Fruit fly (Drosophila melanogaster) whole organism, embryonic: Measurements from ENCODE around the gene Nab2.

Experiments
- Adf1 ChIP-seq: fragments of 200-800 bp; sonication (Bioruptor generic); IDR thresholded peaks from 2 replicates; pipeline ENCODE4 v1.3.6; 2022; ENCODE audit warnings: missing biosample characterization, missing genetic modification characterization
- Bgb ChIP-seq: fragments of 200-800 bp; sonication (Bioruptor generic); IDR thresholded peaks from 2 replicates; pipeline ENCODE4 v1.3.6; 2022; ENCODE audit warnings: missing biosample characterization, missing genetic modification characterization; ENCODE audit not compliant: partially characterized antibody
- CG10565 ChIP-seq: fragments of 200-800 bp; sonication (Bioruptor generic); optimal IDR thresholded peaks from 3 replicates; lab custom pipeline; 2016; ENCODE audit warnings: missing biosample characterization, mild to moderate bottlenecking, missing genetic modification characterization
- CG11695 ChIP-seq: fragments of 200-800 bp; sonication (Bioruptor generic); IDR thresholded peaks from 3 replicates; pipeline ENCODE4 v1.3.6; 2022; ENCODE audit warnings: missing biosample characterization, missing genetic modification characterization
- CG12219 ChIP-seq: fragments of 200-800 bp; sonication (Bioruptor generic); optimal IDR thresholded peaks from 3 replicates; lab custom pipeline; 2018; ENCODE audit warnings: missing biosample characterization, mild to moderate bottlenecking, missing genetic modification characterization
- CG12236 ChIP-seq: fragments of 200-800 bp; sonication (Bioruptor generic); optimal IDR thresholded peaks from 2 replicates; lab custom pipeline; 2016; ENCODE audit warnings: missing biosample characterization, missing genetic modification characterization
- CG1233 ChIP-seq: fragments of 200-800 bp; sonication (Bioruptor generic); optimal IDR thresholded peaks from 4 replicates; lab custom pipeline; 2018; ENCODE audit warnings: missing biosample characterization, mild to moderate bottlenecking, missing genetic modification characterization
- CG14710 ChIP-seq: fragments of 200-800 bp; sonication (Bioruptor generic); optimal IDR thresholded peaks from 3 replicates; lab custom pipeline; 2019; ENCODE audit warnings: missing biosample characterization, mild to moderate bottlenecking, missing genetic modification characterization, moderate library complexity
- CG14860 ChIP-seq: fragments of 200-800 bp; sonication (Bioruptor generic); IDR thresholded peaks from 3 replicates; pipeline ENCODE4 v1.3.6; 2022; ENCODE audit warnings: missing biosample characterization, missing genetic modification characterization; ENCODE audit not compliant: partially characterized antibody
- CG15479 ChIP-seq: fragments of 200-800 bp; sonication (Bioruptor generic); optimal IDR thresholded peaks from 3 replicates; lab custom pipeline; 2019; ENCODE audit warnings: missing biosample characterization, mild to moderate bottlenecking, missing genetic modification characterization, moderate library complexity
- CG1792 ChIP-seq: fragments of 200-800 bp; sonication (Bioruptor generic); optimal IDR thresholded peaks from 2 replicates; lab custom pipeline; 2016; ENCODE audit warnings: missing biosample characterization, missing genetic modification characterization
- CG2199 ChIP-seq: fragments of 200-800 bp; sonication (Bioruptor generic); IDR thresholded peaks from 3 replicates; pipeline ENCODE4 v1.3.6; 2022; ENCODE audit warnings: missing biosample characterization, missing genetic modification characterization
- CG30020 ChIP-seq: fragments of 200-800 bp; optimal IDR thresholded peaks from 2 replicates; lab custom pipeline; 2019; ENCODE audit warnings: missing biosample characterization, mild to moderate bottlenecking, missing genetic modification characterization, moderate library complexity
- CG6654 ChIP-seq: fragments of 200-800 bp; sonication (Bioruptor generic); optimal IDR thresholded peaks from 2 replicates; lab custom pipeline; 2017; ENCODE audit warnings: missing biosample characterization, mild to moderate bottlenecking, missing genetic modification characterization
- CG7357 ChIP-seq: fragments of 200-800 bp; sonication (Bioruptor generic); IDR thresholded peaks from 3 replicates; pipeline ENCODE4 v1.3.6; 2022; ENCODE audit warnings: missing biosample characterization, missing genetic modification characterization
- CG7556 ChIP-seq: fragments of 200-800 bp; sonication (Bioruptor generic); optimal IDR thresholded peaks from 2 replicates; lab custom pipeline; 2017; ENCODE audit warnings: missing biosample characterization, mild to moderate bottlenecking, missing genetic modification characterization
- CG7963 ChIP-seq: fragments of 200-800 bp; sonication (Bioruptor generic); IDR thresholded peaks from 3 replicates; pipeline ENCODE4 v1.3.6; 2022; ENCODE audit warnings: missing biosample characterization, missing genetic modification characterization; ENCODE audit not compliant: partially characterized antibody
- CG8924 ChIP-seq: fragments of 200-800 bp; optimal IDR thresholded peaks from 3 replicates; lab custom pipeline; 2019; ENCODE audit warnings: missing biosample characterization, mild to moderate bottlenecking, missing genetic modification characterization, moderate library complexity
- D ChIP-seq, 2 experiments: fragments of 200-800 bp in 1 of 2; fragments of >200 bp in 1 of 2; sonication (Bioruptor generic) in 1 of 2; optimal IDR thresholded peaks; 2 replicates in 1 of 2; 3 replicates in 1 of 2; lab custom pipeline; 2017; ENCODE audit warnings: mild to moderate bottlenecking in 1 of 2, missing biosample characterization in 1 of 2, missing genetic modification characterization in 1 of 2, missing genetic modification reagents in 1 of 2
- Dref ChIP-seq: fragments of 200-800 bp; sonication (Bioruptor generic); IDR thresholded peaks from 2 replicates; pipeline ENCODE4 v1.3.6; 2022; ENCODE audit warnings: missing biosample characterization, missing genetic modification characterization
- Gsc ChIP-seq: fragments of 200-800 bp; sonication (Bioruptor generic); IDR thresholded peaks from 2 replicates; pipeline ENCODE4 v1.3.6; 2022; ENCODE audit warnings: missing biosample characterization, missing genetic modification characterization
- Hmx ChIP-seq: fragments of 200-800 bp; sonication (Bioruptor generic); optimal IDR thresholded peaks from 2 replicates; lab custom pipeline; 2016; ENCODE audit warnings: missing biosample characterization, missing genetic modification characterization
- Hr78 ChIP-seq, 2 experiments: fragments of 200-800 bp in 1 of 2; fragments of >200 bp in 1 of 2; sonication (Bioruptor generic) in 1 of 2; optimal IDR thresholded peaks; 2 replicates each; lab custom pipeline; 2017 to 2019; ENCODE audit warnings: missing biosample characterization in 2 of 2, missing genetic modification characterization in 2 of 2, mild to moderate bottlenecking in 1 of 2, moderate library complexity in 1 of 2
- Jarid2 ChIP-seq: fragments of 200-800 bp; sonication (Bioruptor generic); optimal IDR thresholded peaks from 3 replicates; lab custom pipeline; 2017; ENCODE audit warnings: mild to moderate bottlenecking, missing biosample characterization, missing genetic modification reagents, missing genetic modification characterization
- Kr ChIP-seq: fragments of 200-800 bp; sonication (Bioruptor generic); optimal IDR thresholded peaks from 2 replicates; lab custom pipeline; 2017; ENCODE audit warnings: missing biosample characterization, mild to moderate bottlenecking, missing genetic modification characterization
- Mes4 ChIP-seq: fragments of 200-800 bp; sonication (Bioruptor generic); optimal IDR thresholded peaks from 2 replicates; lab custom pipeline; 2016; ENCODE audit warnings: missing biosample characterization, missing genetic modification characterization
- Nf-YA ChIP-seq: fragments of 200-800 bp; sonication (Bioruptor generic); IDR thresholded peaks from 2 replicates; pipeline ENCODE4 v1.3.6; 2022; ENCODE audit warnings: missing biosample characterization, missing genetic modification characterization
- Rfx ChIP-seq: fragments of 200-800 bp; sonication (Bioruptor generic); IDR thresholded peaks from 2 replicates; pipeline ENCODE4 v1.3.6; 2022; ENCODE audit warnings: missing biosample characterization, missing genetic modification characterization
- Rx ChIP-seq: fragments of 200-800 bp; sonication (Bioruptor generic); IDR thresholded peaks from 2 replicates; pipeline ENCODE4 v1.3.6; 2022; ENCODE audit warnings: missing biosample characterization, missing genetic modification characterization
- Scr ChIP-seq: fragments of 200-800 bp; sonication (Bioruptor generic); IDR thresholded peaks from 2 replicates; pipeline ENCODE4 v1.3.6; 2022; ENCODE audit warnings: missing biosample characterization, missing genetic modification characterization; ENCODE audit not compliant: partially characterized antibody
- Taf1 ChIP-seq: fragments of 200-800 bp; sonication (Bioruptor generic); IDR thresholded peaks from 2 replicates; pipeline ENCODE4 v1.3.6; 2022; ENCODE audit warnings: missing biosample characterization, missing genetic modification characterization
- Tbp ChIP-seq: fragments of >200 bp; optimal IDR thresholded peaks from 2 replicates; lab custom pipeline; 2018; ENCODE audit warnings: missing biosample characterization, missing genetic modification characterization
- ato ChIP-seq: fragments of 200-800 bp; sonication (Bioruptor generic); IDR thresholded peaks from 2 replicates; pipeline ENCODE4 v1.3.6; 2022; ENCODE audit warnings: missing biosample characterization, missing genetic modification characterization; ENCODE audit not compliant: partially characterized antibody
- br ChIP-seq: fragments of >200 bp; optimal IDR thresholded peaks from 2 replicates; lab custom pipeline; 2017
- btn ChIP-seq: fragments of 200-800 bp; sonication (Bioruptor generic); optimal IDR thresholded peaks from 2 replicates; lab custom pipeline; 2016; ENCODE audit warnings: missing biosample characterization, missing genetic modification characterization
- chn ChIP-seq: fragments of 200-800 bp; sonication (Bioruptor generic); optimal IDR thresholded peaks from 2 replicates; lab custom pipeline; 2016; ENCODE audit warnings: missing biosample characterization, missing genetic modification characterization
- fd96Cb ChIP-seq: fragments of 200-800 bp; sonication (Bioruptor generic); optimal IDR thresholded peaks from 2 replicates; lab custom pipeline; 2018; ENCODE audit warnings: missing biosample characterization, mild to moderate bottlenecking, missing genetic modification characterization, moderate library complexity
- gro ChIP-seq: fragments of 200-800 bp; sonication (Bioruptor generic); optimal IDR thresholded peaks from 2 replicates; lab custom pipeline; 2016; ENCODE audit warnings: missing biosample characterization, missing genetic modification characterization
- knrl ChIP-seq: fragments of 200-800 bp; sonication (Bioruptor generic); IDR thresholded peaks from 3 replicates; pipeline ENCODE4 v1.3.6; 2022; ENCODE audit warnings: missing biosample characterization, missing genetic modification characterization; ENCODE audit not compliant: partially characterized antibody
- maf-S ChIP-seq: fragments of 200-800 bp; sonication (Bioruptor generic); optimal IDR thresholded peaks from 2 replicates; lab custom pipeline; 2016; ENCODE audit warnings: missing biosample characterization, missing genetic modification characterization
- pb ChIP-seq: fragments of 200-800 bp; sonication (Bioruptor generic); optimal IDR thresholded peaks from 3 replicates; lab custom pipeline; 2016; ENCODE audit warnings: missing biosample characterization, missing genetic modification characterization
- peb ChIP-seq: fragments of 200-800 bp; sonication (Bioruptor generic); IDR thresholded peaks from 2 replicates; pipeline ENCODE4 v1.3.6; 2022; ENCODE audit warnings: missing biosample characterization, missing genetic modification characterization
- sisA ChIP-seq: fragments of 200-800 bp; sonication (Bioruptor generic); IDR thresholded peaks from 2 replicates; pipeline ENCODE4 v1.3.6; 2022; ENCODE audit warnings: missing biosample characterization, missing genetic modification characterization
- slp2 ChIP-seq: fragments of 200-800 bp; sonication (Bioruptor generic); optimal IDR thresholded peaks from 2 replicates; lab custom pipeline; 2016; ENCODE audit warnings: missing biosample characterization, missing genetic modification characterization
- tap ChIP-seq: fragments of 200-800 bp; optimal IDR thresholded peaks from 3 replicates; lab custom pipeline; 2019; ENCODE audit warnings: missing biosample characterization, mild to moderate bottlenecking, missing genetic modification characterization, moderate library complexity
- tio ChIP-seq: fragments of 200-800 bp; sonication (Bioruptor generic); optimal IDR thresholded peaks from 2 replicates; lab custom pipeline; 2017; ENCODE audit warnings: missing biosample characterization, missing genetic modification characterization, inconsistent platforms
- tup ChIP-seq: fragments of 200-800 bp; sonication (Bioruptor generic); optimal IDR thresholded peaks from 2 replicates; lab custom pipeline; 2016; ENCODE audit warnings: missing biosample characterization, mild to moderate bottlenecking, missing genetic modification characterization, moderate library complexity
- wek ChIP-seq: fragments of 200-800 bp; sonication (Bioruptor generic); optimal IDR thresholded peaks from 3 replicates; lab custom pipeline; 2018; ENCODE audit warnings: missing biosample characterization, mild to moderate bottlenecking, missing genetic modification characterization, moderate library complexity
- zf30C ChIP-seq: fragments of 200-800 bp; sonication (Bioruptor generic); optimal IDR thresholded peaks from 3 replicates; lab custom pipeline; 2018; ENCODE audit warnings: missing biosample characterization, mild to moderate bottlenecking, missing genetic modification characterization

Nab2 gene

DNA sequence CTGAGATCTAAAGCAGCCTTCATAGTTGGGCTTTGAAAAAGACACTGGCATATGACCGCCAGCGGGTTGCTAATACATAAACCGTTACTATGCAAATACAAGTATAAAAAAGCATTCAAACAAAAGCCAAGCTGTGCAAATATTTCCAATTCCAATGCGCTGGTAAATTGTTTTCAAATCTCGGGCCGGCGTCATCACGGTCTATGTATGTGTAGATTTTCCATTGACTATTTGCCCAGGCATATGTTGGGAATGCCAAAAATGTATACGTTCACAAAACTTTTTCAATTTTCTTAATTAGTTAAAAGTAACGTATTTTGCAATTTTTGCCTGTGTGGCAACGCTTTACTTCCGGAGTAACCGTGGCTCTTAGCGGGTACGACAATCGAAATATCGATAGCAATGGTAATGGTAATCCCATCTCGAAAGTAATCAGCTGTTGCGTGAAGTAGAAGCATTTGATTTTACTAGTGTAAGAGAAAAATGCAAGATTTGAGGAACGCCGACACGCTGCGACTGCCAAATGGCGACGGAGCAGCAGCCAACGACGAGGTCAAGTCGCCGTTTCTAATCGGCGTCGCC lies 28.4 kb downstream of the Nab2 start, which contains the start of the genes CG34290 and Uck (continued):
- peak; percentile 3 for TF ChIP-seq tio (GFP tag; lab: Kevin White, UChicago)
- TF ChIP-seq tup (GFP tag; lab: Kevin White, UChicago) = no peak
- peak; percentile 39; the same call in 1 of the 2 replicates for TF ChIP-seq Rx (GFP tag; lab: Robert Waterston, UW)
- TF ChIP-seq CG15479 (GFP tag; lab: Kevin White, UChicago) = no peak
- peak; percentile 45; the same call in 1 of the 3 replicates for TF ChIP-seq CG7963 (GFP tag; lab: Robert Waterston, UW)
- peak in 1 of 2 experiments; percentile 13 for TF ChIP-seq Hr78 (GFP tag; optimal IDR thresholded peaks at IDR 0.05; lab: Kevin White, UChicago)
- peak; percentile 72 for TF ChIP-seq CG12236 (GFP tag; lab: Kevin White, UChicago)
- peak; percentile 28 for TF ChIP-seq tap (tag; lab: Kevin White, UChicago)
- TF ChIP-seq Jarid2 (GFP tag; lab: Kevin White, UChicago) = peak; percentile 58
- TF ChIP-seq CG30020 = peak; percentile 36
- peak; percentile 53 for TF ChIP-seq CG6654 (GFP tag; lab: Kevin White, UChicago)
- TF ChIP-seq Nf-YA = 0 out of 2 replicates have a peak, but pooled peaks have one; percentile 9
- no peak for TF ChIP-seq Gsc
- peak; percentile 89 for TF ChIP-seq Dref (GFP tag; lab: Robert Waterston, UW)
- peak; percentile 69; the same call in 2 of the 3 replicates for TF ChIP-seq CG14860 (GFP tag; lab: Robert Waterston, UW)
- peak; percentile 83 for TF ChIP-seq CG12219 (GFP tag; lab: Kevin White, UChicago)
- TF ChIP-seq Scr (GFP tag; lab: Robert Waterston, UW) = peak; percentile 81
- TF ChIP-seq CG10565 = no peak
- TF ChIP-seq slp2 (GFP tag; lab: Kevin White, UChicago) = peak; percentile 74
- peak; percentile 80; the same call in 1 of the 3 replicates for TF ChIP-seq CG2199
- TF ChIP-seq br (lab: Kevin White, UChicago) = no peak
- TF ChIP-seq Mes4 (GFP tag; lab: Kevin White, UChicago) = peak; percentile 77
- TF ChIP-seq CG8924 (tag; lab: Kevin White, UChicago) = peak; percentile 34
- no peak for TF ChIP-seq Taf1
- TF ChIP-seq chn (GFP tag; lab: Kevin White, UChicago) = peak; percentile 47
- peak; percentile 81 for TF ChIP-seq wek (GFP tag; lab: Kevin White, UChicago)
- TF ChIP-seq CG7357 (GFP tag; lab: Robert Waterston, UW) = no peak
- peak; percentile 39 for TF ChIP-seq zf30C
- peak; percentile 4 for TF ChIP-seq Hmx (GFP tag; lab: Kevin White, UChicago)
- peak; percentile 61 for TF ChIP-seq CG7556
- 0 out of 2 replicates have a peak, but pooled peaks have one; percentile 15 for TF ChIP-seq peb (GFP tag; lab: Robert Waterston, UW)
- TF ChIP-seq CG1233 = peak; percentile 92
- no peak for TF ChIP-seq sisA (GFP tag; lab: Robert Waterston, UW)
- peak; percentile 89 for TF ChIP-seq Rfx (GFP tag; lab: Robert Waterston, UW)
- TF ChIP-seq Tbp (GFP tag; lab: Kevin White, UChicago) = no peak
- no peak for TF ChIP-seq Kr (GFP tag; lab: Kevin White, UChicago)
- peak; percentile 85 for TF ChIP-seq pb (GFP tag; lab: Kevin White, UChicago)
- peak; percentile 54 for TF ChIP-seq maf-S (GFP tag; lab: Kevin White, UChicago)
- peak; percentile 44; the same call in 1 of the 3 replicates for TF ChIP-seq CG11695 (GFP tag; lab: Robert Waterston, UW)
- TF ChIP-seq btn = peak; percentile 32
- TF ChIP-seq Bgb = peak; percentile 86
- peak; percentile 36; the same call in 1 of the 2 replicates for TF ChIP-seq Adf1 (GFP tag; lab: Robert Waterston, UW)
- peak; percentile 90 for TF ChIP-seq gro (GFP tag; lab: Kevin White, UChicago)
- TF ChIP-seq CG1792 (GFP tag; lab: Kevin White, UChicago) = peak; percentile 24
- no peak for TF ChIP-seq D (optimal IDR thresholded peaks at IDR 0.05; lab: Kevin White, UChicago)
- peak; percentile 63 for TF ChIP-seq D (GFP tag; optimal IDR thresholded peaks at IDR 0.05; lab: Kevin White, UChicago)
- TF ChIP-seq ato (GFP tag; lab: Robert Waterston, UW) = peak; percentile 66; the same call in 1 of the 2 replicates
- TF ChIP-seq fd96Cb = peak; percentile 8
- TF ChIP-seq CG14710 = peak; percentile 82
- peak; percentile 82 for TF ChIP-seq knrl
